Worm (Caenorhabditis elegans): ENCODE measurements around the gene spdl-1.

The spdl-1 gene

ce11 chrII:7761440-7761839, 19.9 kb upstream of the spdl-1 start, which contains the start of gene B0228.8:
B0228.8 (minus strand) TSS chrII:7761540.
- TF ChIP-seq vab-15 (tag; optimal IDR thresholded peaks at IDR 0.05): no peak
- TF ChIP-seq elt-2 (tag; optimal IDR thresholded peaks at IDR 0.05): no peak
- TF ChIP-seq pqm-1 (tag; optimal IDR thresholded peaks at IDR 0.05): no peak
- no peak for TF ChIP-seq zag-1 (tag; optimal IDR thresholded peaks at IDR 0.05)
- TF ChIP-seq ets-5 (GFP tag; IDR thresholded peaks at IDR 0.05): no peak
- TF ChIP-seq nhr-85 (tag): no peak
- TF ChIP-seq egl-13 (tag; optimal IDR thresholded peaks at IDR 0.05): no peak
- no peak for TF ChIP-seq lin-35 (GFP tag; optimal IDR thresholded peaks at IDR 0.05)
- no peak for TF ChIP-seq C04F5.9 (tag; optimal IDR thresholded peaks at IDR 0.05)
- no peak for TF ChIP-seq lsy-2 (tag; optimal IDR thresholded peaks at IDR 0.05)
- TF ChIP-seq ztf-4 (tag; optimal IDR thresholded peaks at IDR 0.05): no peak
- TF ChIP-seq aly-2 (tag; optimal IDR thresholded peaks at IDR 0.05): no peak
- TF ChIP-seq pag-3 (tag; optimal IDR thresholded peaks at IDR 0.05; ENCODE audit: borderline replicate concordance, insufficient read depth): no peak
- TF ChIP-seq mef-2 (tag; optimal IDR thresholded peaks at IDR 0.05): no peak

DNA sequence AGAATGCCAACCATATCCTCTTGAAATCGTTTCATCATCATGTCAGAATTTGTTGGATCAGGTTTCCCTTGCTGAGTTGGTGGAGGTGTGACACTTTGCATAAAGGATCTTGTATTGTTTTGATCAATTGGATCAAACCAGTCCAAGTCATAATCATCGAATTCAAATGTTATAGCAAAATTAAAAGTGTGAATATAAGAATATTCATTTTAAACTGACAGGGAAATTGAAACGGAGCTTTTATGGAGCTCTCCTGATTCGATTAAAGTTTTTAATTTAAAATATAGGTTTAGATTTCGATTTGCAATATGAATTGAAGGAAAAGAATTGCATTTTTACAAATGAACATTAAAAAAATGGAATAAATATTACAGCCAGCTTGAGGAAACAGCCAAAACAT, 17.8 kb upstream of the spdl-1 start, which contains the start of gene B0228.9:
Gene B0228.9 (minus strand): TSS at position 101 of the 400 bp plus-strand sequence.
- TF ChIP-seq snu-23 (GFP tag; optimal IDR thresholded peaks at IDR 0.05) (no peak), lin-14 (GFP tag; optimal IDR thresholded peaks at IDR 0.05) (no peak)

- no peak for TF ChIP-seq ets-5 (GFP tag; IDR thresholded peaks at IDR 0.05)
- TF ChIP-seq fos-1 (tag; optimal IDR thresholded peaks at IDR 0.05): no peak
- no peak for TF ChIP-seq irx-1 (tag; optimal IDR thresholded peaks at IDR 0.05)
- no peak for TF ChIP-seq C16A3.4 (tag; optimal IDR thresholded peaks at IDR 0.05)
- TF ChIP-seq vab-15 (tag; optimal IDR thresholded peaks at IDR 0.05): no peak
- TF ChIP-seq tlp-1 (tag; optimal IDR thresholded peaks at IDR 0.05): no peak
- no peak for TF ChIP-seq elt-3 (tag; optimal IDR thresholded peaks at IDR 0.05)
- TF ChIP-seq sox-4 (tag; optimal IDR thresholded peaks at IDR 0.05): no peak
- TF ChIP-seq nhr-85 (tag): no peak
- no peak for TF ChIP-seq nhr-19 (GFP tag; conservative IDR thresholded peaks at IDR 0.05)
- TF ChIP-seq efl-3 (GFP tag; optimal IDR thresholded peaks at IDR 0.05): no peak
- no peak for TF ChIP-seq alr-1 (tag; optimal IDR thresholded peaks at IDR 0.05; ENCODE audit: borderline replicate concordance)
- TF ChIP-seq pag-3 (tag; optimal IDR thresholded peaks at IDR 0.05; ENCODE audit: borderline replicate concordance, insufficient read depth): no peak
- TF ChIP-seq nhr-20 (tag; optimal IDR thresholded peaks at IDR 0.05): no peak
- TF ChIP-seq mep-1 (tag; optimal IDR thresholded peaks at IDR 0.05): no peak
- no peak for TF ChIP-seq hpl-2 (GFP tag; optimal IDR thresholded peaks at IDR 0.05)
- TF ChIP-seq lin-39 (tag; optimal IDR thresholded peaks at IDR 0.05): no peak
- TF ChIP-seq zip-4 (GFP tag; optimal IDR thresholded peaks at IDR 0.05): no peak
- no peak for TF ChIP-seq dpl-1 (GFP tag; optimal IDR thresholded peaks at IDR 0.05)
Measured at ce11 chrII:7765456-7765855, 15.9 kb upstream of the spdl-1 start, which contains the start of gene srh-39. srh-39 (minus strand) TSS chrII:7765556.

DNA sequence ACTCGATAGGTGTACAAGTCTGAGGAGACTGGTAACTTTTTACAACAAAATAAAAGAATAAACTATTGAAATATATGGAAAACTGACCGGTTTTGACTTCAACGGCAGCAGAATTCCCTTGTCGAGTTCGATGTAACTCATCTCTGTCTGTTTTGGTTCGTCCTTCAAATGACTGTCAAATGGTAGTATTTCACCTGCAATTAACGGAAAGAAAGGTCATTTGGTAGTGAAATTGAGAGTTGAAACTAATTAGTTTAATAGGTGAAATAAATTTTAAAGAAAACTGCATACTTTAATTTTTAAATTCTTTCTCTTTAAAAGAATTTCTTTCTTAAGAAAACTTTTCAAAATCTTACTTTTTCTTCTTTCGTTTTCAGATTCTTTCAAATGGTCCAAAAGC, 12.1 kb upstream of the spdl-1 start:
- TF ChIP-seq nhr-85 (tag): peak; percentile 59
- peak; percentile 56 for TF ChIP-seq blmp-1 (tag; optimal IDR thresholded peaks at IDR 0.05)
- TF ChIP-seq fkh-8 (tag; optimal IDR thresholded peaks at IDR 0.05): no peak

ce11 chrII:7770253-7770652, 11.1 kb upstream of the spdl-1 start:
- TF ChIP-seq efl-1 (optimal IDR thresholded peaks at IDR 0.05) (no peak), efl-1 (GFP tag; optimal IDR thresholded peaks at IDR 0.05 in 1 of 2) (peak in 1 of 2 experiments; percentile 49), skn-1 (tag; optimal IDR thresholded peaks at IDR 0.05) (no peak), fkh-8 (tag; optimal IDR thresholded peaks at IDR 0.05) (peak; percentile 65), lin-14 (GFP tag; optimal IDR thresholded peaks at IDR 0.05) (peak; percentile 31), ceh-90 (tag; optimal IDR thresholded peaks at IDR 0.05) (no peak)

All from whole organism, L1 larva.